Worm (Caenorhabditis elegans) whole organism, early embryonic: ENCODE data around the gene Y43F8B.20.

Source experiments
- B0310.2 ChIP-seq: sonication (generic microtip); optimal IDR thresholded peaks from 2 replicates; lab custom pipeline; 2016; ENCODE audit warnings: mild to moderate bottlenecking, missing genetic modification characterization, missing compliant biosample characterization
- F13C5.2 ChIP-seq: sonication (generic microtip); optimal IDR thresholded peaks from 2 replicates; lab custom pipeline; 2017; ENCODE audit warnings: mild to moderate bottlenecking, missing genetic modification characterization, inconsistent platforms, missing compliant biosample characterization
- aly-1 ChIP-seq: sonication (generic microtip); optimal IDR thresholded peaks from 2 replicates; lab custom pipeline; 2016; ENCODE audit warnings: missing genetic modification characterization, missing compliant biosample characterization
- ama-1 ChIP-seq: fragments of 150-350 bp; optimal IDR thresholded peaks from 2 replicates; lab custom pipeline; 2014
- ceh-36 ChIP-seq: sonication (generic microtip); optimal IDR thresholded peaks from 2 replicates; lab custom pipeline; 2016; ENCODE audit warnings: missing genetic modification characterization, inconsistent platforms, missing compliant biosample characterization
- ets-7 ChIP-seq: sonication (generic microtip); optimal IDR thresholded peaks from 2 replicates; lab custom pipeline; 2016; ENCODE audit warnings: missing genotype, missing genetic modification characterization, missing compliant biosample characterization
- flt-1 ChIP-seq: fragments of 200-800 bp; sonication (Bioruptor generic); IDR thresholded peaks from 2 replicates; pipeline ENCODE4 v1.3.6; 2022; ENCODE audit warnings: missing genetic modification characterization, missing compliant biosample characterization
- hmbx-1 ChIP-seq: sonication (generic microtip); optimal IDR thresholded peaks from 2 replicates; lab custom pipeline; 2016; ENCODE audit warnings: mild to moderate bottlenecking, missing genetic modification characterization, missing compliant biosample characterization

ce11 chrV:19529168-19529567 is 20.4 kb downstream of the Y43F8B.20 start:
- no peak for TF ChIP-seq ama-1 (lab: Kevin White, UChicago)
- no peak for TF ChIP-seq B0310.2
- TF ChIP-seq ets-7 (tag; lab: Kevin White, UChicago) = no peak
- TF ChIP-seq F13C5.2 (tag; lab: Kevin White, UChicago) = no peak
- no peak for TF ChIP-seq hmbx-1 (tag; lab: Kevin White, UChicago)
- TF ChIP-seq ceh-36 (tag; lab: Kevin White, UChicago) = no peak
- TF ChIP-seq aly-1 = no peak
- TF ChIP-seq flt-1 (GFP tag; lab: Robert Waterston, UW) = no peak
